Worm (Caenorhabditis elegans) whole organism, young adult: ENCODE measurements around the gene F56C3.10.

ENCODE experiments used
- B0261.1 ChIP-seq: sonication (generic microtip); optimal IDR thresholded peaks from 2 replicates; lab custom pipeline; 2016; ENCODE audit warnings: mild to moderate bottlenecking, missing genetic modification characterization, moderate library complexity, missing compliant biosample characterization
- B0336.3 ChIP-seq: fragments of 200-800 bp; sonication (Bioruptor generic); IDR thresholded peaks from 2 replicates; pipeline ENCODE4 v1.3.6; 2022; ENCODE audit warnings: missing genetic modification characterization, missing compliant biosample characterization
- F49E8.2 ChIP-seq: sonication (generic microtip); optimal IDR thresholded peaks from 3 replicates; lab custom pipeline; 2017; ENCODE audit warnings: missing genetic modification characterization, mild to moderate bottlenecking, missing compliant biosample characterization, antibody characterized with exemption, moderate library complexity; ENCODE audit not compliant: insufficient read depth
- hmg-20 ChIP-seq: fragments of 200-800 bp; sonication (Bioruptor generic); IDR thresholded peaks from 2 replicates; pipeline ENCODE4 v1.3.6; 2022; ENCODE audit warnings: missing genetic modification reagents, missing genetic modification characterization, missing compliant biosample characterization
- nhr-120 ChIP-seq: fragments of 200-800 bp; sonication (Bioruptor generic); IDR thresholded peaks from 2 replicates; pipeline ENCODE4 v1.3.6; 2022; ENCODE audit warnings: missing genetic modification characterization, missing compliant biosample characterization
- snpc-4 ChIP-seq, 5 experiments: fragments of 150-350 bp in 1 of 5; sonication (generic microtip) in 4 of 5; optimal IDR thresholded peaks; 2 replicates each; lab custom pipeline; 2014 to 2018; ENCODE audit warnings: missing genetic modification characterization in 5 of 5, missing biosample characterization in 3 of 5, antibody characterized with exemption in 2 of 5, mild to moderate bottlenecking in 2 of 5, missing compliant biosample characterization in 2 of 5, missing genotype in 2 of 5, moderate library complexity in 2 of 5, missing genetic modification reagents in 1 of 5

ce11 chrX:1344321-1344720 is 37.1 kb downstream of the F56C3.10 start, which contains the start of gene ins-39:
- TF ChIP-seq snpc-4 (GFP tag; optimal IDR thresholded peaks at IDR 0.05; lab: Kevin White, UChicago), result no peak
- TF ChIP-seq snpc-4 (tag; optimal IDR thresholded peaks at IDR 0.05; lab: Kevin White, UChicago), result no peak
- no peak for TF ChIP-seq hmg-20 (GFP tag; lab: Robert Waterston, UW)
- TF ChIP-seq B0336.3 (GFP tag; lab: Robert Waterston, UW), result no peak
- no peak for TF ChIP-seq B0261.1 (tag; lab: Kevin White, UChicago)
- TF ChIP-seq F49E8.2 (tag; lab: Kevin White, UChicago), result no peak
- no peak for TF ChIP-seq nhr-120
